ENCODE assay signal across 5 worm cellular contexts in genomic region chrII:14673636-14674035, ce11.
TF ChIP-seq lines count a peak whose summit lies in the region.

No protein-coding gene starts in this region.

TF ChIP-seq in whole organism, L1 larva, 84 proteins besides CTCF, POLR2A, EP300 and RAD21:
- TF ChIP-seq nhr-85 (tag; lab: Kevin White, UChicago): peak; percentile 84
- TF ChIP-seq mdl-1 (tag; optimal IDR thresholded peaks at IDR 0.05; lab: Kevin White, UChicago): no peak
- peak in 1 of 2 experiments; percentile 11 for TF ChIP-seq lin-35 (GFP tag; optimal IDR thresholded peaks at IDR 0.05; lab: Kevin White, UChicago)
- no peak for TF ChIP-seq unc-130 (tag; optimal IDR thresholded peaks at IDR 0.05; lab: Kevin White, UChicago)
- peak; percentile 36 for TF ChIP-seq nhr-20 (tag; optimal IDR thresholded peaks at IDR 0.05; lab: Kevin White, UChicago)
- peak; percentile 86 for TF ChIP-seq blmp-1 (tag; optimal IDR thresholded peaks at IDR 0.05; lab: Kevin White, UChicago)
- TF ChIP-seq lin-14 (GFP tag; optimal IDR thresholded peaks at IDR 0.05; lab: Kevin White, UChicago): peak; percentile 77
- TF ChIP-seq elt-3 (tag; optimal IDR thresholded peaks at IDR 0.05; lab: Kevin White, UChicago): peak in 4 of 6 experiments; percentile 6 to 51 (median 46)
- TF ChIP-seq snu-23 (GFP tag; optimal IDR thresholded peaks at IDR 0.05; lab: Kevin White, UChicago): peak; percentile 40
- TF ChIP-seq F16B12.6 (tag; optimal IDR thresholded peaks at IDR 0.05; lab: Kevin White, UChicago): no peak

TF ChIP-seq in whole organism, L2 larva, 48 proteins besides CTCF, POLR2A, EP300 and RAD21:
- peak; percentile 60 for TF ChIP-seq sma-3 (GFP tag; optimal IDR thresholded peaks at IDR 0.05; lab: Kevin White, UChicago)
- no peak for TF ChIP-seq lin-11 (tag; optimal IDR thresholded peaks at IDR 0.05; lab: Kevin White, UChicago)
- TF ChIP-seq sma-9 (GFP tag; optimal IDR thresholded peaks at IDR 0.05; lab: Kevin White, UChicago): peak; percentile 8
- no peak for TF ChIP-seq sma-9 (tag; optimal IDR thresholded peaks at IDR 0.05; lab: Kevin White, UChicago)
- TF ChIP-seq nhr-77 (tag; optimal IDR thresholded peaks at IDR 0.05; lab: Kevin White, UChicago): no peak
- TF ChIP-seq nhr-21 (tag; optimal IDR thresholded peaks at IDR 0.05; lab: Kevin White, UChicago): peak; percentile 47
- peak; percentile 61 for TF ChIP-seq nhr-25 (tag; optimal IDR thresholded peaks at IDR 0.05; lab: Kevin White, UChicago)
- TF ChIP-seq blmp-1 (tag; optimal IDR thresholded peaks at IDR 0.05; lab: Kevin White, UChicago; ENCODE audit: insufficient read depth): peak; percentile 65
- peak; percentile 42 for TF ChIP-seq fos-1 (tag; optimal IDR thresholded peaks at IDR 0.05; lab: Kevin White, UChicago)

TF ChIP-seq in whole organism, L3 larva, 47 proteins besides CTCF, POLR2A, EP300 and RAD21:
- TF ChIP-seq nhr-25 (tag; optimal IDR thresholded peaks at IDR 0.05; lab: Kevin White, UChicago): peak; percentile 40
- no peak for TF ChIP-seq egl-5 (tag; optimal IDR thresholded peaks at IDR 0.05; lab: Kevin White, UChicago)
- TF ChIP-seq nhr-23 (tag; optimal IDR thresholded peaks at IDR 0.05; lab: Kevin White, UChicago): peak; percentile 17
- TF ChIP-seq egl-27 (tag; optimal IDR thresholded peaks at IDR 0.05; lab: Kevin White, UChicago): no peak

TF ChIP-seq in whole organism, L4 larva, 104 proteins besides CTCF, POLR2A, EP300 and RAD21:
- TF ChIP-seq unc-62 (GFP tag; optimal IDR thresholded peaks at IDR 0.05 in 1 of 2; lab: Kevin White, UChicago) (peak in 1 of 2 experiments; percentile 68), unc-62 (tag; optimal IDR thresholded peaks at IDR 0.05; lab: Kevin White, UChicago) (no peak), dmd-9 (GFP tag; IDR thresholded peaks at IDR 0.05; lab: Robert Waterston, UW) (no peak), dve-1 (tag; optimal IDR thresholded peaks at IDR 0.05; lab: Kevin White, UChicago; ENCODE audit: insufficient read depth) (no peak), aha-1 (tag; lab: Kevin White, UChicago) (no peak), ZK546.5 (tag; optimal IDR thresholded peaks at IDR 0.05; lab: Kevin White, UChicago) (no peak), pha-4 (GFP tag; IDR thresholded peaks at IDR 0.05; lab: Robert Waterston, UW) (no peak), pha-4 (tag; optimal IDR thresholded peaks at IDR 0.05; lab: Kevin White, UChicago) (no peak), snpc-4 (tag; optimal IDR thresholded peaks at IDR 0.05; lab: Kevin White, UChicago) (no peak), mdl-1 (tag; optimal IDR thresholded peaks at IDR 0.05; lab: Kevin White, UChicago) (peak in 1 of 2 experiments; percentile 41), nhr-11 (tag; optimal IDR thresholded peaks at IDR 0.05; lab: Kevin White, UChicago) (no peak), Y105C5A.15 (GFP tag; IDR thresholded peaks at IDR 0.05; lab: Robert Waterston, UW) (no peak), nhr-77 (tag; optimal IDR thresholded peaks at IDR 0.05; lab: Kevin White, UChicago) (no peak), ama-1 (optimal IDR thresholded peaks at IDR 0.05; lab: Kevin White, UChicago) (no peak), Y75B8A.6 (GFP tag; IDR thresholded peaks at IDR 0.05; lab: Robert Waterston, UW) (no peak), ceh-20 (GFP tag; IDR thresholded peaks at IDR 0.05; lab: Robert Waterston, UW) (no peak), nhr-28 (tag; optimal IDR thresholded peaks at IDR 0.05; lab: Kevin White, UChicago) (peak; percentile 42), ceh-82 (tag; optimal IDR thresholded peaks at IDR 0.05; lab: Kevin White, UChicago) (no peak), mxl-3 (GFP tag; optimal IDR thresholded peaks at IDR 0.05; lab: Kevin White, UChicago) (peak; percentile 76), fkh-10 (GFP tag; optimal IDR thresholded peaks at IDR 0.05; lab: Kevin White, UChicago) (no peak), zfp-2 (tag; optimal IDR thresholded peaks at IDR 0.05; lab: Kevin White, UChicago) (no peak)

TF ChIP-seq in whole organism, mixed stage, embryonic, 35 proteins besides CTCF, POLR2A, EP300 and RAD21:
- no peak for TF ChIP-seq pha-4 (tag; optimal IDR thresholded peaks at IDR 0.05; lab: Kevin White, UChicago)
- TF ChIP-seq ham-2 (GFP tag; optimal IDR thresholded peaks at IDR 0.05; lab: Kevin White, UChicago): peak; percentile 26

Comparison
In these comparisons a context has a peak if more than half of its experiments do, and no peak if none do; other contexts are left out.
1. Of the 29 proteins assayed by ChIP-seq in both whole organism, L4 larva and whole organism, L1 larva: peak only in whole organism, L4 larva: nhr-28; only in whole organism, L1 larva: none; in both: none; in neither: 26; mixed calls (peak in some experiments, not most) for 2.